Fruit fly (Drosophila melanogaster) whole organism, embryonic: ENCODE results near the gene ida.
A peak's percentile ranks its signal among the peaks of the same experiment; 100 is the strongest.

Source experiments
- Antp ChIP-seq: fragments of 200-800 bp; sonication (Bioruptor generic); optimal IDR thresholded peaks from 3 replicates; lab custom pipeline; 2016; ENCODE audit warnings: missing biosample characterization, missing genetic modification characterization
- Bteb2 ChIP-seq: fragments of 200-800 bp; sonication (Bioruptor generic); optimal IDR thresholded peaks from 2 replicates; lab custom pipeline; 2016; ENCODE audit warnings: missing biosample characterization, missing genetic modification characterization
- CG11696 ChIP-seq: fragments of 200-800 bp; sonication (Bioruptor generic); IDR thresholded peaks from 2 replicates; pipeline ENCODE4 v1.3.6; 2022; ENCODE audit warnings: missing biosample characterization, missing genetic modification characterization
- CG12155 ChIP-seq: fragments of 200-800 bp; sonication (Bioruptor generic); optimal IDR thresholded peaks from 3 replicates; lab custom pipeline; 2016; ENCODE audit warnings: missing biosample characterization, missing genetic modification characterization
- CG12744 ChIP-seq: fragments of 200-800 bp; sonication (Bioruptor generic); optimal IDR thresholded peaks from 2 replicates; lab custom pipeline; 2016; ENCODE audit warnings: missing biosample characterization, missing genetic modification characterization
- CG13296 ChIP-seq: fragments of 200-800 bp; sonication (Bioruptor generic); optimal IDR thresholded peaks from 3 replicates; lab custom pipeline; 2018; ENCODE audit warnings: missing biosample characterization, mild to moderate bottlenecking, missing genetic modification characterization
- CG15514 ChIP-seq: fragments of 200-800 bp; sonication (Bioruptor generic); optimal IDR thresholded peaks from 3 replicates; lab custom pipeline; 2017; ENCODE audit warnings: missing biosample characterization, missing genetic modification characterization, mild to moderate bottlenecking, moderate library complexity, missing genetic modification reagents
- CG18764 ChIP-seq: fragments of 200-800 bp; sonication (Bioruptor generic); optimal IDR thresholded peaks from 3 replicates; lab custom pipeline; 2016; ENCODE audit warnings: missing biosample characterization, missing genetic modification characterization
- CG31388 ChIP-seq: fragments of 200-800 bp; sonication (Bioruptor generic); optimal IDR thresholded peaks from 2 replicates; lab custom pipeline; 2016; ENCODE audit warnings: missing biosample characterization, missing genetic modification characterization
- CG34376 ChIP-seq: fragments of 200-800 bp; sonication (Bioruptor generic); optimal IDR thresholded peaks from 2 replicates; lab custom pipeline; 2018; ENCODE audit warnings: missing biosample characterization, mild to moderate bottlenecking, missing genetic modification characterization
- CG6175 ChIP-seq: fragments of 200-800 bp; sonication (Bioruptor generic); IDR thresholded peaks from 3 replicates; pipeline ENCODE4 v1.3.6; 2022; ENCODE audit warnings: missing biosample characterization, missing genetic modification characterization
- CG7271 ChIP-seq: fragments of 200-800 bp; sonication (Bioruptor generic); optimal IDR thresholded peaks from 2 replicates; lab custom pipeline; 2018; ENCODE audit warnings: missing biosample characterization, mild to moderate bottlenecking, missing genetic modification characterization, moderate library complexity
- CG7372 ChIP-seq: fragments of 200-800 bp; sonication (Bioruptor generic); IDR thresholded peaks from 2 replicates; pipeline ENCODE4 v1.3.6; 2022; ENCODE audit warnings: missing biosample characterization, missing genetic modification characterization
- CG8359 ChIP-seq: fragments of 200-800 bp; sonication (Bioruptor generic); optimal IDR thresholded peaks from 2 replicates; lab custom pipeline; 2017; ENCODE audit warnings: missing biosample characterization, mild to moderate bottlenecking, missing genetic modification characterization, borderline replicate concordance
- CG9876 ChIP-seq: fragments of 200-800 bp; sonication (Bioruptor generic); optimal IDR thresholded peaks from 2 replicates; lab custom pipeline; 2016; ENCODE audit warnings: missing biosample characterization, missing genetic modification characterization
- CoRest ChIP-seq: fragments of 200-800 bp; sonication (Bioruptor generic); optimal IDR thresholded peaks from 3 replicates; lab custom pipeline; 2018; ENCODE audit warnings: missing biosample characterization, mild to moderate bottlenecking, missing genetic modification characterization, moderate library complexity
- Dad ChIP-seq: fragments of 200-800 bp; sonication (Bioruptor generic); optimal IDR thresholded peaks from 3 replicates; lab custom pipeline; 2016; ENCODE audit warnings: missing biosample characterization, missing genetic modification characterization
- Dfd ChIP-seq, 2 experiments: fragments of >200 bp; optimal IDR thresholded peaks; 2 replicates each; lab custom pipeline; 2017; ENCODE audit warnings: missing biosample characterization in 2 of 2, missing genetic modification characterization in 2 of 2
- Drgx ChIP-seq: fragments of 200-800 bp; sonication (Bioruptor generic); IDR thresholded peaks from 2 replicates; pipeline ENCODE4 v1.3.6; 2022; ENCODE audit warnings: missing biosample characterization, missing genetic modification characterization
- E2f1 ChIP-seq: fragments of 200-800 bp; sonication (Bioruptor generic); IDR thresholded peaks from 2 replicates; pipeline ENCODE4 v1.3.6; 2022; ENCODE audit warnings: missing biosample characterization, missing genetic modification characterization
- Elba2 ChIP-seq: fragments of 200-800 bp; sonication (Bioruptor generic); optimal IDR thresholded peaks from 3 replicates; lab custom pipeline; 2016; ENCODE audit warnings: missing biosample characterization, missing genetic modification characterization
- Gug ChIP-seq: fragments of 200-800 bp; sonication (Bioruptor generic); IDR thresholded peaks from 4 replicates; pipeline ENCODE4 v1.3.6; 2022; ENCODE audit warnings: missing biosample characterization, missing genetic modification characterization
- HLH4C ChIP-seq: fragments of 200-800 bp; sonication (Bioruptor generic); IDR thresholded peaks from 3 replicates; pipeline ENCODE4 v1.3.6; 2022; ENCODE audit warnings: missing biosample characterization, missing genetic modification characterization; ENCODE audit not compliant: partially characterized antibody
- Hand ChIP-seq: fragments of 200-800 bp; sonication (Bioruptor generic); optimal IDR thresholded peaks from 2 replicates; lab custom pipeline; 2017; ENCODE audit warnings: mild to moderate bottlenecking, missing biosample characterization, missing genetic modification reagents, missing genetic modification characterization
- Max ChIP-seq: fragments of 200-800 bp; sonication (Bioruptor generic); optimal IDR thresholded peaks from 2 replicates; lab custom pipeline; 2016; ENCODE audit warnings: missing biosample characterization, mild to moderate bottlenecking, missing genetic modification characterization
- Neu2 ChIP-seq: fragments of 200-800 bp; sonication (Bioruptor generic); optimal IDR thresholded peaks from 3 replicates; lab custom pipeline; 2016; ENCODE audit warnings: missing biosample characterization, missing genetic modification characterization, borderline replicate concordance
- Oli ChIP-seq: fragments of 200-800 bp; sonication (Bioruptor generic); optimal IDR thresholded peaks from 2 replicates; lab custom pipeline; 2018; ENCODE audit warnings: missing biosample characterization, mild to moderate bottlenecking, missing genetic modification characterization, moderate library complexity
- PHDP ChIP-seq: fragments of 200-800 bp; sonication (Bioruptor generic); optimal IDR thresholded peaks from 3 replicates; lab custom pipeline; 2018; ENCODE audit warnings: missing biosample characterization, mild to moderate bottlenecking, missing genetic modification characterization, moderate library complexity
- Rfx ChIP-seq: fragments of 200-800 bp; sonication (Bioruptor generic); IDR thresholded peaks from 2 replicates; pipeline ENCODE4 v1.3.6; 2022; ENCODE audit warnings: missing biosample characterization, missing genetic modification characterization
- Sox102F ChIP-seq: fragments of 200-800 bp; sonication (Bioruptor generic); optimal IDR thresholded peaks from 2 replicates; lab custom pipeline; 2018; ENCODE audit warnings: missing biosample characterization, mild to moderate bottlenecking, missing genetic modification characterization, moderate library complexity
- TFAM ChIP-seq: fragments of 200-800 bp; sonication (Bioruptor generic); optimal IDR thresholded peaks from 2 replicates; lab custom pipeline; 2017; ENCODE audit warnings: missing biosample characterization, missing genetic modification characterization, inconsistent platforms
- al ChIP-seq: fragments of 200-800 bp; sonication (Bioruptor generic); IDR thresholded peaks from 2 replicates; pipeline ENCODE4 v1.3.6; 2022; ENCODE audit warnings: missing biosample characterization, missing genetic modification characterization
- ap ChIP-seq: fragments of 200-800 bp; sonication (Bioruptor generic); IDR thresholded peaks from 2 replicates; pipeline ENCODE4 v1.3.6; 2022; ENCODE audit warnings: missing biosample characterization, missing genetic modification characterization
- ftz-f1 ChIP-seq: fragments of 200-800 bp; sonication (Bioruptor generic); optimal IDR thresholded peaks from 2 replicates; lab custom pipeline; 2016; ENCODE audit warnings: missing biosample characterization, missing genetic modification characterization
- gfzf ChIP-seq: fragments of 200-800 bp; sonication (Bioruptor generic); optimal IDR thresholded peaks from 2 replicates; lab custom pipeline; 2016; ENCODE audit warnings: missing biosample characterization, mild to moderate bottlenecking, missing genetic modification characterization, moderate library complexity
- gsb ChIP-seq: fragments of 200-800 bp; sonication (Bioruptor generic); IDR thresholded peaks from 2 replicates; pipeline ENCODE4 v1.3.6; 2022; ENCODE audit warnings: missing biosample characterization, missing genetic modification characterization
- insv ChIP-seq, 2 experiments: fragments of 200-800 bp; sonication (Bioruptor generic); optimal IDR thresholded peaks; 3 replicates each; lab custom pipeline; 2016 to 2018; ENCODE audit warnings: missing biosample characterization in 2 of 2, missing genetic modification characterization in 2 of 2
- jumu ChIP-seq: fragments of 200-800 bp; sonication (Bioruptor generic); optimal IDR thresholded peaks from 3 replicates; lab custom pipeline; 2016; ENCODE audit warnings: missing biosample characterization, missing genetic modification characterization
- knrl ChIP-seq: fragments of 200-800 bp; sonication (Bioruptor generic); IDR thresholded peaks from 3 replicates; pipeline ENCODE4 v1.3.6; 2022; ENCODE audit warnings: missing biosample characterization, missing genetic modification characterization; ENCODE audit not compliant: partially characterized antibody
- lola ChIP-seq, 3 experiments: fragments of >200 bp in 2 of 3; fragments of 200-800 bp in 1 of 3; sonication (Bioruptor generic) in 1 of 3; optimal IDR thresholded peaks; 2 replicates each; lab custom pipeline; 2017 to 2019; ENCODE audit warnings: missing biosample characterization in 3 of 3, missing genetic modification characterization in 3 of 3, mild to moderate bottlenecking in 1 of 3, moderate library complexity in 1 of 3
- nom ChIP-seq: fragments of 200-800 bp; sonication (Bioruptor generic); optimal IDR thresholded peaks from 2 replicates; lab custom pipeline; 2017; ENCODE audit warnings: missing biosample characterization, missing genetic modification characterization, mild to moderate bottlenecking, moderate library complexity, missing genetic modification reagents
- prd ChIP-seq, 3 experiments: fragments of >200 bp in 2 of 3; fragments of 200-800 bp in 1 of 3; sonication (Bioruptor generic) in 1 of 3; optimal IDR thresholded peaks in 2 of 3; IDR thresholded peaks in 1 of 3; 2 replicates in 2 of 3; 3 replicates in 1 of 3; pipeline versions ENCODE4 v1.3.6 to Lab custom; 2017 to 2022; ENCODE audit warnings: missing biosample characterization in 1 of 3, missing genetic modification characterization in 1 of 3
- repo ChIP-seq: fragments of 200-800 bp; sonication (Bioruptor generic); optimal IDR thresholded peaks from 2 replicates; lab custom pipeline; 2016; ENCODE audit warnings: missing biosample characterization, missing genetic modification characterization
- so ChIP-seq: fragments of 200-800 bp; sonication (Bioruptor generic); IDR thresholded peaks from 3 replicates; pipeline ENCODE4 v1.3.6; 2022; ENCODE audit warnings: missing biosample characterization, missing genetic modification characterization
- stwl ChIP-seq: fragments of 200-800 bp; sonication (Bioruptor generic); optimal IDR thresholded peaks from 3 replicates; lab custom pipeline; 2018; ENCODE audit warnings: missing biosample characterization, mild to moderate bottlenecking, missing genetic modification characterization, moderate library complexity
- tio ChIP-seq: fragments of 200-800 bp; sonication (Bioruptor generic); optimal IDR thresholded peaks from 2 replicates; lab custom pipeline; 2017; ENCODE audit warnings: missing biosample characterization, missing genetic modification characterization, inconsistent platforms
- toy ChIP-seq: fragments of 200-800 bp; sonication (Bioruptor generic); IDR thresholded peaks from 2 replicates; pipeline ENCODE4 v1.3.6; 2022; ENCODE audit warnings: missing biosample characterization, missing genetic modification characterization
- trh ChIP-seq: fragments of 200-800 bp; sonication (Bioruptor generic); optimal IDR thresholded peaks from 2 replicates; lab custom pipeline; 2016; ENCODE audit warnings: missing biosample characterization, missing genetic modification characterization
- wor ChIP-seq: fragments of 200-800 bp; sonication (Bioruptor generic); IDR thresholded peaks from 2 replicates; pipeline ENCODE4 v1.3.6; 2022; ENCODE audit warnings: missing biosample characterization, missing genetic modification characterization
- zen2 ChIP-seq: fragments of 200-800 bp; sonication (Bioruptor generic); IDR thresholded peaks from 3 replicates; pipeline ENCODE4 v1.3.6; 2022; ENCODE audit warnings: missing biosample characterization, missing genetic modification characterization; ENCODE audit not compliant: partially characterized antibody

ida gene

DNA sequence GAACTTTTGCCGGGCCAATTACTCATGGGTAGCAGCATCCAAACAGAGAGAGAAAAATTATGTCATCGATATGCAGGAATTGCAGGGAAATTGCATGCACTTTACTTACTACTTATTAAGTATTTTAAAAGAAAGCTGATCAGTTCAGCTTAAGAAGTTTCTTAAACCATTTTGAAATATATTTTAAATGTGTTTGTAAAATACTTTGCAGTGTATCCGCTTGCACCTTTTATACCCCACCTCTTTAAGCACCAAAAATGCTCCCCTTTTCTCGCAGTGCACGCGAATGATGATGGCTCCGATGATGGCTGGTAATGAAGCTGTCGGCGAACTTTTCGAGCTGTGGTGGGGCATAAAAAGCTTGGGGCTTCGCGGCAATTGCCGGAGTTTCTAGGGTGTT, 47.3 kb downstream of the ida start, which contains the start of gene CG14984 (continued):
- no peak for TF ChIP-seq Dfd (GFP tag; optimal IDR thresholded peaks at IDR 0.05; lab: Kevin White, UChicago)
- TF ChIP-seq CG6175: no peak
- peak; percentile 31 for TF ChIP-seq PHDP (tag; lab: Kevin White, UChicago)
- 0 out of 2 replicates have a peak, but pooled peaks have one; percentile 31 for TF ChIP-seq E2f1
- peak; percentile 45 for TF ChIP-seq Dad (GFP tag; lab: Kevin White, UChicago)
- TF ChIP-seq ap (GFP tag; lab: Robert Waterston, UW): no peak
- no peak for TF ChIP-seq wor
- TF ChIP-seq repo (GFP tag; lab: Kevin White, UChicago): peak; percentile 1
- peak; percentile 3 for TF ChIP-seq tio
- peak; percentile 82 for TF ChIP-seq al (GFP tag; lab: Robert Waterston, UW)
- TF ChIP-seq CG11696: no peak
- TF ChIP-seq prd (optimal IDR thresholded peaks at IDR 0.05; lab: Kevin White, UChicago): no peak
- peak; percentile 60; the same call in 2 of the 3 replicates for TF ChIP-seq prd (GFP tag; IDR thresholded peaks at IDR 0.05; lab: Robert Waterston, UW)
- no peak for TF ChIP-seq HLH4C
- TF ChIP-seq gsb (GFP tag; lab: Robert Waterston, UW): peak; percentile 43; the same call in 1 of the 2 replicates
- no peak for TF ChIP-seq CG9876 (GFP tag; lab: Kevin White, UChicago)
- TF ChIP-seq knrl (GFP tag; lab: Robert Waterston, UW): no peak
- no peak for TF ChIP-seq zen2
- TF ChIP-seq TFAM (GFP tag; lab: Kevin White, UChicago): no peak
- TF ChIP-seq nom: peak; percentile 71
- no peak for TF ChIP-seq CG8359 (GFP tag; lab: Kevin White, UChicago)
- peak; percentile 51; the same call in 1 of the 2 replicates for TF ChIP-seq CG7372 (GFP tag; lab: Robert Waterston, UW)
- no peak for TF ChIP-seq Neu2
- peak; percentile 14 for TF ChIP-seq CG18764
- no peak for TF ChIP-seq CG12744 (GFP tag; lab: Kevin White, UChicago)
- peak; percentile 82 for TF ChIP-seq Rfx
- peak; percentile 11 for TF ChIP-seq CG13296 (GFP tag; lab: Kevin White, UChicago)
- TF ChIP-seq CG12155: peak; percentile 25
- no peak for TF ChIP-seq gfzf (GFP tag; lab: Kevin White, UChicago)
- TF ChIP-seq Bteb2: peak; percentile 20
- TF ChIP-seq Antp (GFP tag; lab: Kevin White, UChicago): peak; percentile 0
- TF ChIP-seq stwl (tag; lab: Kevin White, UChicago): no peak
- TF ChIP-seq lola (GFP tag; optimal IDR thresholded peaks at IDR 0.05; lab: Kevin White, UChicago): no peak
- TF ChIP-seq Drgx: peak; percentile 72
- peak; percentile 20 for TF ChIP-seq CoRest (tag; lab: Kevin White, UChicago)
- no peak for TF ChIP-seq Oli (tag; lab: Kevin White, UChicago)
- no peak for TF ChIP-seq insv (GFP tag; optimal IDR thresholded peaks at IDR 0.05; lab: Kevin White, UChicago)
- peak; percentile 5 for TF ChIP-seq CG34376 (GFP tag; lab: Kevin White, UChicago)
- peak; percentile 12 for TF ChIP-seq Sox102F (GFP tag; lab: Kevin White, UChicago)
- no peak for TF ChIP-seq jumu (GFP tag; lab: Kevin White, UChicago)
- TF ChIP-seq trh (GFP tag; lab: Kevin White, UChicago): no peak
- TF ChIP-seq Max: peak; percentile 39
- no peak for TF ChIP-seq Elba2
- peak; percentile 4 for TF ChIP-seq CG31388 (GFP tag; lab: Kevin White, UChicago)
- TF ChIP-seq Gug (GFP tag; lab: Robert Waterston, UW): peak; percentile 57; the same call in 2 of the 4 replicates
- no peak for TF ChIP-seq so (GFP tag; lab: Robert Waterston, UW)
- TF ChIP-seq Hand (GFP tag; lab: Kevin White, UChicago): no peak
- TF ChIP-seq ftz-f1 (GFP tag; lab: Kevin White, UChicago): no peak
- TF ChIP-seq CG7271 (tag; lab: Kevin White, UChicago): no peak
- peak; percentile 50 for TF ChIP-seq CG15514 (GFP tag; lab: Kevin White, UChicago)
- TF ChIP-seq toy (GFP tag; lab: Robert Waterston, UW): 0 out of 2 replicates have a peak, but pooled peaks have one; percentile 55
